Fruit fly (Drosophila melanogaster) whole organism, embryonic: ENCODE results near the gene CG4896.
A peak's percentile ranks its signal among the peaks of the same experiment; 100 is the strongest.

ENCODE experiments used
- Antp ChIP-seq: fragments of 200-800 bp; sonication (Bioruptor generic); optimal IDR thresholded peaks from 3 replicates; lab custom pipeline; 2016; ENCODE audit warnings: missing biosample characterization, missing genetic modification characterization
- Bgb ChIP-seq: fragments of 200-800 bp; sonication (Bioruptor generic); IDR thresholded peaks from 2 replicates; pipeline ENCODE4 v1.3.6; 2022; ENCODE audit warnings: missing biosample characterization, missing genetic modification characterization; ENCODE audit not compliant: partially characterized antibody
- CG11398 ChIP-seq: fragments of 200-800 bp; sonication (Bioruptor generic); optimal IDR thresholded peaks from 2 replicates; lab custom pipeline; 2016; ENCODE audit warnings: missing biosample characterization, missing genetic modification characterization
- CG11504 ChIP-seq: fragments of 200-800 bp; sonication (Bioruptor generic); optimal IDR thresholded peaks from 3 replicates; lab custom pipeline; 2019; ENCODE audit warnings: missing biosample characterization, mild to moderate bottlenecking, missing genetic modification characterization, moderate library complexity
- CG12219 ChIP-seq: fragments of 200-800 bp; sonication (Bioruptor generic); optimal IDR thresholded peaks from 3 replicates; lab custom pipeline; 2018; ENCODE audit warnings: missing biosample characterization, mild to moderate bottlenecking, missing genetic modification characterization
- CG1603 ChIP-seq: fragments of 200-800 bp; sonication (Bioruptor generic); optimal IDR thresholded peaks from 2 replicates; lab custom pipeline; 2019; ENCODE audit warnings: missing biosample characterization, mild to moderate bottlenecking, missing genetic modification characterization, moderate library complexity
- CG16863 ChIP-seq: fragments of 200-800 bp; sonication (Bioruptor generic); optimal IDR thresholded peaks from 3 replicates; lab custom pipeline; 2016; ENCODE audit warnings: missing biosample characterization, missing genetic modification characterization
- CG17361 ChIP-seq: fragments of 200-800 bp; sonication (Bioruptor generic); IDR thresholded peaks from 3 replicates; pipeline ENCODE4 v1.3.6; 2022; ENCODE audit warnings: missing biosample characterization, missing genetic modification characterization
- CG3065 ChIP-seq: fragments of 200-800 bp; sonication (Bioruptor generic); optimal IDR thresholded peaks from 2 replicates; lab custom pipeline; 2016; ENCODE audit warnings: missing biosample characterization, missing genetic modification characterization
- CG4328 ChIP-seq: fragments of 200-800 bp; sonication (Bioruptor generic); optimal IDR thresholded peaks from 3 replicates; lab custom pipeline; 2017; ENCODE audit warnings: missing biosample characterization, missing genetic modification reagents, missing genetic modification characterization
- CG7357 ChIP-seq: fragments of 200-800 bp; sonication (Bioruptor generic); IDR thresholded peaks from 3 replicates; pipeline ENCODE4 v1.3.6; 2022; ENCODE audit warnings: missing biosample characterization, missing genetic modification characterization
- CG7745 ChIP-seq: fragments of 200-800 bp; sonication (Bioruptor generic); optimal IDR thresholded peaks from 2 replicates; lab custom pipeline; 2018; ENCODE audit warnings: missing biosample characterization, mild to moderate bottlenecking, missing genetic modification characterization, moderate library complexity
- CG7786 ChIP-seq: fragments of 200-800 bp; sonication (Bioruptor generic); optimal IDR thresholded peaks from 2 replicates; lab custom pipeline; 2016; ENCODE audit warnings: missing biosample characterization, missing genetic modification characterization
- CG7963 ChIP-seq: fragments of 200-800 bp; sonication (Bioruptor generic); IDR thresholded peaks from 3 replicates; pipeline ENCODE4 v1.3.6; 2022; ENCODE audit warnings: missing biosample characterization, missing genetic modification characterization; ENCODE audit not compliant: partially characterized antibody
- CG8281 ChIP-seq: fragments of 200-800 bp; sonication (Bioruptor generic); optimal IDR thresholded peaks from 2 replicates; lab custom pipeline; 2018; ENCODE audit warnings: missing biosample characterization, mild to moderate bottlenecking, missing genetic modification characterization, moderate library complexity
- CG8765 ChIP-seq: fragments of 200-800 bp; sonication (Bioruptor generic); IDR thresholded peaks from 2 replicates; pipeline ENCODE4 v1.3.6; 2022; ENCODE audit warnings: missing biosample characterization, missing genetic modification characterization
- CG9609 ChIP-seq: fragments of 200-800 bp; sonication (Bioruptor generic); optimal IDR thresholded peaks from 3 replicates; lab custom pipeline; 2016; ENCODE audit warnings: missing biosample characterization, missing genetic modification characterization
- CHES-1-like ChIP-seq: fragments of 200-800 bp; sonication (Bioruptor generic); optimal IDR thresholded peaks from 2 replicates; lab custom pipeline; 2016; ENCODE audit warnings: missing biosample characterization, missing genetic modification characterization
- Dbx ChIP-seq: fragments of 200-800 bp; sonication (Bioruptor generic); IDR thresholded peaks from 3 replicates; pipeline ENCODE4 v1.3.6; 2022; ENCODE audit warnings: missing biosample characterization, missing genetic modification characterization
- Dll ChIP-seq: fragments of 200-800 bp; sonication (Bioruptor generic); IDR thresholded peaks from 4 replicates; pipeline ENCODE4 v1.3.6; 2022; ENCODE audit warnings: missing biosample characterization, missing genetic modification characterization; ENCODE audit not compliant: partially characterized antibody
- Drgx ChIP-seq: fragments of 200-800 bp; sonication (Bioruptor generic); IDR thresholded peaks from 2 replicates; pipeline ENCODE4 v1.3.6; 2022; ENCODE audit warnings: missing biosample characterization, missing genetic modification characterization
- GATAe ChIP-seq: fragments of 200-800 bp; sonication (Bioruptor generic); conservative IDR thresholded peaks from 2 replicates; pipeline ENCODE4 v1.3.6; 2022; ENCODE audit warnings: missing biosample characterization, missing genetic modification characterization
- Lhr ChIP-seq: fragments of 200-800 bp; sonication (Bioruptor generic); optimal IDR thresholded peaks from 3 replicates; lab custom pipeline; 2017; ENCODE audit warnings: mild to moderate bottlenecking, missing biosample characterization, missing genetic modification reagents, missing genetic modification characterization
- Lim3 ChIP-seq: fragments of 200-800 bp; sonication (Bioruptor generic); IDR thresholded peaks from 2 replicates; pipeline ENCODE4 v1.3.6; 2022; ENCODE audit warnings: missing biosample characterization, missing genetic modification characterization
- Mad ChIP-seq: fragments of 200-800 bp; sonication (Bioruptor generic); optimal IDR thresholded peaks from 2 replicates; lab custom pipeline; 2016; ENCODE audit warnings: missing biosample characterization, missing genetic modification characterization
- NFAT ChIP-seq: fragments of 200-800 bp; sonication (Bioruptor generic); IDR thresholded peaks from 2 replicates; pipeline ENCODE4 v1.3.6; 2022; ENCODE audit warnings: missing biosample characterization, missing genetic modification characterization
- Nf-YA ChIP-seq: fragments of 200-800 bp; sonication (Bioruptor generic); IDR thresholded peaks from 2 replicates; pipeline ENCODE4 v1.3.6; 2022; ENCODE audit warnings: missing biosample characterization, missing genetic modification characterization
- Optix ChIP-seq: fragments of 200-800 bp; sonication (Bioruptor generic); IDR thresholded peaks from 3 replicates; pipeline ENCODE4 v1.3.6; 2022; ENCODE audit warnings: missing biosample characterization, missing genetic modification characterization
- Ptx1 ChIP-seq: fragments of 200-800 bp; sonication (Bioruptor generic); IDR thresholded peaks from 2 replicates; pipeline ENCODE4 v1.3.6; 2022; ENCODE audit warnings: missing biosample characterization, missing genetic modification characterization
- Rfx ChIP-seq: fragments of 200-800 bp; sonication (Bioruptor generic); IDR thresholded peaks from 2 replicates; pipeline ENCODE4 v1.3.6; 2022; ENCODE audit warnings: missing biosample characterization, missing genetic modification characterization
- TFAM ChIP-seq: fragments of 200-800 bp; sonication (Bioruptor generic); optimal IDR thresholded peaks from 2 replicates; lab custom pipeline; 2017; ENCODE audit warnings: missing biosample characterization, missing genetic modification characterization, inconsistent platforms
- ap ChIP-seq: fragments of 200-800 bp; sonication (Bioruptor generic); IDR thresholded peaks from 2 replicates; pipeline ENCODE4 v1.3.6; 2022; ENCODE audit warnings: missing biosample characterization, missing genetic modification characterization
- ase ChIP-seq: fragments of 200-800 bp; sonication (Bioruptor generic); IDR thresholded peaks from 3 replicates; pipeline ENCODE4 v1.3.6; 2022; ENCODE audit warnings: missing biosample characterization, missing genetic modification characterization
- ato ChIP-seq: fragments of 200-800 bp; sonication (Bioruptor generic); IDR thresholded peaks from 2 replicates; pipeline ENCODE4 v1.3.6; 2022; ENCODE audit warnings: missing biosample characterization, missing genetic modification characterization; ENCODE audit not compliant: partially characterized antibody
- chn ChIP-seq: fragments of 200-800 bp; sonication (Bioruptor generic); optimal IDR thresholded peaks from 2 replicates; lab custom pipeline; 2016; ENCODE audit warnings: missing biosample characterization, missing genetic modification characterization
- crp ChIP-seq, 2 experiments: fragments of 200-800 bp; sonication (Bioruptor generic); optimal IDR thresholded peaks; 2 replicates in 1 of 2; 3 replicates in 1 of 2; lab custom pipeline; 2017; ENCODE audit warnings: missing biosample characterization in 2 of 2, missing genetic modification characterization in 2 of 2, mild to moderate bottlenecking in 1 of 2, moderate library complexity in 1 of 2
- gsb-n ChIP-seq: fragments of 200-800 bp; sonication (Bioruptor generic); optimal IDR thresholded peaks from 3 replicates; lab custom pipeline; 2018; ENCODE audit warnings: missing biosample characterization, mild to moderate bottlenecking, missing genetic modification characterization
- gt ChIP-seq: fragments of 200-800 bp; sonication (Bioruptor generic); IDR thresholded peaks from 2 replicates; pipeline ENCODE4 v1.3.6; 2022; ENCODE audit warnings: missing biosample characterization, missing genetic modification characterization
- ind ChIP-seq: fragments of 200-800 bp; sonication (Bioruptor generic); optimal IDR thresholded peaks from 3 replicates; lab custom pipeline; 2016; ENCODE audit warnings: missing biosample characterization, missing genetic modification characterization
- lbe ChIP-seq: fragments of 200-800 bp; sonication (Bioruptor generic); optimal IDR thresholded peaks from 2 replicates; lab custom pipeline; 2016; ENCODE audit warnings: missing biosample characterization, mild to moderate bottlenecking, missing genetic modification characterization
- mam ChIP-seq: fragments of 200-800 bp; sonication (Bioruptor generic); optimal IDR thresholded peaks from 3 replicates; lab custom pipeline; 2016; ENCODE audit warnings: missing biosample characterization, missing genetic modification characterization
- nmo ChIP-seq: fragments of 200-800 bp; sonication (Bioruptor generic); optimal IDR thresholded peaks from 2 replicates; lab custom pipeline; 2018; ENCODE audit warnings: missing biosample characterization, mild to moderate bottlenecking, missing genetic modification characterization, moderate library complexity
- oc ChIP-seq: fragments of 200-800 bp; sonication (Bioruptor generic); optimal IDR thresholded peaks from 2 replicates; lab custom pipeline; 2018; ENCODE audit warnings: missing biosample characterization, mild to moderate bottlenecking, missing genetic modification characterization, moderate library complexity
- repo ChIP-seq: fragments of 200-800 bp; sonication (Bioruptor generic); optimal IDR thresholded peaks from 2 replicates; lab custom pipeline; 2016; ENCODE audit warnings: missing biosample characterization, missing genetic modification characterization
- row ChIP-seq: fragments of 200-800 bp; sonication (Bioruptor generic); IDR thresholded peaks from 3 replicates; pipeline ENCODE4 v1.3.6; 2022; ENCODE audit warnings: missing biosample characterization, missing genetic modification characterization
- tin ChIP-seq: fragments of 200-800 bp; sonication (Bioruptor generic); optimal IDR thresholded peaks from 3 replicates; lab custom pipeline; 2016; ENCODE audit warnings: missing biosample characterization, missing genetic modification characterization
- tll ChIP-seq, 2 experiments: fragments of 200-800 bp in 1 of 2; fragments of >200 bp in 1 of 2; sonication (Bioruptor generic) in 1 of 2; optimal IDR thresholded peaks; 2 replicates each; lab custom pipeline; 2017 to 2019; ENCODE audit warnings: missing biosample characterization in 2 of 2, missing genetic modification characterization in 2 of 2, mild to moderate bottlenecking in 1 of 2, moderate library complexity in 1 of 2
- vnd ChIP-seq: fragments of 200-800 bp; sonication (Bioruptor generic); IDR thresholded peaks from 3 replicates; pipeline ENCODE4 v1.3.6; 2022; ENCODE audit warnings: missing biosample characterization, missing genetic modification characterization; ENCODE audit not compliant: partially characterized antibody
- vvl ChIP-seq: fragments of 200-800 bp; sonication (Bioruptor generic); IDR thresholded peaks from 2 replicates; pipeline ENCODE4 v1.3.6; 2022; ENCODE audit warnings: missing biosample characterization, missing genetic modification characterization
- yki ChIP-seq: fragments of >200 bp; optimal IDR thresholded peaks from 3 replicates; lab custom pipeline; 2018
- zen2 ChIP-seq: fragments of 200-800 bp; sonication (Bioruptor generic); IDR thresholded peaks from 3 replicates; pipeline ENCODE4 v1.3.6; 2022; ENCODE audit warnings: missing biosample characterization, missing genetic modification characterization; ENCODE audit not compliant: partially characterized antibody

CG4896 gene

dm6 chr2L:1142730-1143281 lies 34.7 kb upstream of the CG4896 start, which contains the start of gene MFS3 (continued):
- no peak for TF ChIP-seq CG3065 (GFP tag; lab: Kevin White, UChicago)
- no peak for TF ChIP-seq CG7963 (GFP tag; lab: Robert Waterston, UW)
- no peak for TF ChIP-seq Mad
- peak; percentile 53 for TF ChIP-seq CG11504 (tag; lab: Kevin White, UChicago)
- TF ChIP-seq ato (GFP tag; lab: Robert Waterston, UW): no peak
- no peak for TF ChIP-seq repo
- peak; percentile 61; the same call in 1 of the 2 replicates for TF ChIP-seq vvl (GFP tag; lab: Robert Waterston, UW)
- no peak for TF ChIP-seq CG7357
- no peak for TF ChIP-seq gt (GFP tag; lab: Robert Waterston, UW)
- TF ChIP-seq TFAM: no peak
- TF ChIP-seq crp (GFP tag; optimal IDR thresholded peaks at IDR 0.05; lab: Kevin White, UChicago): peak in 1 of 2 experiments; percentile 4
- 0 out of 3 replicates have a peak, but pooled peaks have one; percentile 12 for TF ChIP-seq ase (GFP tag; lab: Robert Waterston, UW)
- no peak for TF ChIP-seq NFAT (GFP tag; lab: Robert Waterston, UW)
- no peak for TF ChIP-seq lbe (GFP tag; lab: Kevin White, UChicago)
- no peak for TF ChIP-seq CG9609 (GFP tag; lab: Kevin White, UChicago)
- peak; percentile 26; the same call in 1 of the 2 replicates for TF ChIP-seq Rfx (GFP tag; lab: Robert Waterston, UW)
- no peak for TF ChIP-seq Antp (GFP tag; lab: Kevin White, UChicago)
- TF ChIP-seq Nf-YA (GFP tag; lab: Robert Waterston, UW): no peak
- no peak for TF ChIP-seq CG8281 (tag; lab: Kevin White, UChicago)
- TF ChIP-seq tin (GFP tag; lab: Kevin White, UChicago): no peak
- no peak for TF ChIP-seq Dll (GFP tag; lab: Robert Waterston, UW)
- peak; percentile 29; the same call in 2 of the 3 replicates for TF ChIP-seq Dbx (GFP tag; lab: Robert Waterston, UW)
- TF ChIP-seq mam (GFP tag; lab: Kevin White, UChicago): no peak
- no peak for TF ChIP-seq ap
- TF ChIP-seq Optix: no peak
- TF ChIP-seq CHES-1-like (GFP tag; lab: Kevin White, UChicago): no peak
- TF ChIP-seq Drgx (GFP tag; lab: Robert Waterston, UW): peak; percentile 25; the same call in 1 of the 2 replicates
- TF ChIP-seq CG7745 (tag; lab: Kevin White, UChicago): no peak
- peak; percentile 19; the same call in 1 of the 3 replicates for TF ChIP-seq row (GFP tag; lab: Robert Waterston, UW)
- TF ChIP-seq Lhr (GFP tag; lab: Kevin White, UChicago): no peak
- TF ChIP-seq oc: no peak
- TF ChIP-seq gsb-n (tag; lab: Kevin White, UChicago): no peak
- TF ChIP-seq tll (GFP tag; optimal IDR thresholded peaks at IDR 0.05; lab: Kevin White, UChicago): peak in 1 of 2 experiments; percentile 33
- no peak for TF ChIP-seq ind (GFP tag; lab: Kevin White, UChicago)
- no peak for TF ChIP-seq yki (lab: Kevin White, UChicago)
- TF ChIP-seq Lim3 (GFP tag; lab: Robert Waterston, UW): no peak
- no peak for TF ChIP-seq zen2 (GFP tag; lab: Robert Waterston, UW)
- no peak for TF ChIP-seq CG7786 (GFP tag; lab: Kevin White, UChicago)
- no peak for TF ChIP-seq CG11398 (GFP tag; lab: Kevin White, UChicago)
- TF ChIP-seq CG8765 (GFP tag; lab: Robert Waterston, UW): no peak
- TF ChIP-seq Bgb (GFP tag; lab: Robert Waterston, UW): peak; percentile 26; the same call in 1 of the 2 replicates
- TF ChIP-seq CG12219 (GFP tag; lab: Kevin White, UChicago): no peak
- peak; percentile 7 for TF ChIP-seq nmo
- TF ChIP-seq GATAe (GFP tag; lab: Robert Waterston, UW): no peak
- TF ChIP-seq CG17361 (GFP tag; lab: Robert Waterston, UW): peak; percentile 22; the same call in 1 of the 3 replicates
- TF ChIP-seq CG16863 (GFP tag; lab: Kevin White, UChicago): no peak
- TF ChIP-seq vnd (GFP tag; lab: Robert Waterston, UW): no peak
- TF ChIP-seq CG1603 (tag; lab: Kevin White, UChicago): peak; percentile 80
- TF ChIP-seq Ptx1 (GFP tag; lab: Robert Waterston, UW): no peak
- no peak for TF ChIP-seq CG4328
- TF ChIP-seq chn (GFP tag; lab: Kevin White, UChicago): no peak
